Worm (Caenorhabditis elegans) whole organism, young adult: Measurements from ENCODE around the gene srw-79.

Experiments used
- ama-1 ChIP-seq, 3 experiments: fragments of 150-350 bp in 1 of 3; sonication (generic microtip) in 2 of 3; optimal IDR thresholded peaks; 2 replicates each; lab custom pipeline; 2014 to 2018; ENCODE audit warnings: missing biosample characterization in 2 of 3, missing genetic modification characterization in 2 of 3, missing genetic modification reagents in 2 of 3
- pha-4 ChIP-seq: fragments of 150-350 bp; sonication (generic microtip); optimal IDR thresholded peaks from 2 replicates; lab custom pipeline; 2014; ENCODE audit warnings: missing biosample characterization, missing genetic modification reagents, missing genetic modification characterization
- snpc-1.3 ChIP-seq: sonication (generic microtip); optimal IDR thresholded peaks from 2 replicates; lab custom pipeline; 2017; ENCODE audit warnings: missing genetic modification characterization, mild to moderate bottlenecking, missing compliant biosample characterization, antibody characterized with exemption, moderate library complexity, missing genotype, missing genetic modification reagents; ENCODE audit not compliant: insufficient read depth
- ztf-18 ChIP-seq: sonication (generic microtip); optimal IDR thresholded peaks from 2 replicates; lab custom pipeline; 2016; ENCODE audit warnings: missing genotype, mild to moderate bottlenecking, missing genetic modification characterization, missing compliant biosample characterization

DNA sequence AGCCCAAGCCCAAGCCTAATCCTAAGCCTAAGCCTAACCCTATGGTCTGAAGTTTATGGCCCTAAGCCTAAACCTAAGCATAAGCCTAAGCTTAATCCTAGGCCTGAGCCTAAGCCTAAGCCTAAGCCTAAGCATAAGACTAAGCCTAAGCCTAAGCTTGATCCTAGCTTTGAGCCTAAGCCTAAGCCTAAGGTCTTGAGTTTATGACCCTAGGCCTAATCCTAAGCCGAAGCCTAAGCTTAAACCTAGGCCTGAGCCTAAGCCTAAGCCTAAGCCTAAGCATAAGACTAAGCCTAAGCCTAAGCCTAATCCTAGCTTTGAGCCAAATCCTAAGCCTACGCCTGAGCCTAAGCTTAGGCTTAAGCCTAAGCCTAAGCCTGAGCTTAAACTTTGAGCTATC is 32.5 kb downstream of the srw-79 start:
- TF ChIP-seq ama-1 (optimal IDR thresholded peaks at IDR 0.05; lab: Kevin White, UChicago) (no peak), ama-1 (GFP tag; optimal IDR thresholded peaks at IDR 0.05; lab: Kevin White, UChicago) (no peak), snpc-1.3 (no peak), ztf-18 (no peak), pha-4 (no peak)
